Worm (Caenorhabditis elegans) whole organism, early embryonic: Measurements from ENCODE around the gene nth-1.
A peak's percentile ranks its signal among the peaks of the same experiment; 100 is the strongest.

Source experiments
- B0310.2 ChIP-seq: sonication (generic microtip); optimal IDR thresholded peaks from 2 replicates; lab custom pipeline; 2016; ENCODE audit warnings: mild to moderate bottlenecking, missing genetic modification characterization, missing compliant biosample characterization
- F13C5.2 ChIP-seq: sonication (generic microtip); optimal IDR thresholded peaks from 2 replicates; lab custom pipeline; 2017; ENCODE audit warnings: mild to moderate bottlenecking, missing genetic modification characterization, inconsistent platforms, missing compliant biosample characterization
- aly-1 ChIP-seq: sonication (generic microtip); optimal IDR thresholded peaks from 2 replicates; lab custom pipeline; 2016; ENCODE audit warnings: missing genetic modification characterization, missing compliant biosample characterization
- ama-1 ChIP-seq: fragments of 150-350 bp; optimal IDR thresholded peaks from 2 replicates; lab custom pipeline; 2014
- ceh-13 ChIP-seq: fragments of 200-800 bp; sonication (Bioruptor generic); optimal IDR thresholded peaks from 2 replicates; lab custom pipeline; 2018; ENCODE audit warnings: mild to moderate bottlenecking, missing genetic modification characterization, missing compliant biosample characterization
- ceh-36 ChIP-seq: sonication (generic microtip); optimal IDR thresholded peaks from 2 replicates; lab custom pipeline; 2016; ENCODE audit warnings: missing genetic modification characterization, inconsistent platforms, missing compliant biosample characterization
- ets-7 ChIP-seq: sonication (generic microtip); optimal IDR thresholded peaks from 2 replicates; lab custom pipeline; 2016; ENCODE audit warnings: missing genotype, missing genetic modification characterization, missing compliant biosample characterization
- flt-1 ChIP-seq: fragments of 200-800 bp; sonication (Bioruptor generic); IDR thresholded peaks from 2 replicates; pipeline ENCODE4 v1.3.6; 2022; ENCODE audit warnings: missing genetic modification characterization, missing compliant biosample characterization
- hmbx-1 ChIP-seq: sonication (generic microtip); optimal IDR thresholded peaks from 2 replicates; lab custom pipeline; 2016; ENCODE audit warnings: mild to moderate bottlenecking, missing genetic modification characterization, missing compliant biosample characterization
- hmg-4 ChIP-seq: fragments of 200-800 bp; sonication (Bioruptor generic); optimal IDR thresholded peaks from 2 replicates; lab custom pipeline; 2018; ENCODE audit warnings: mild to moderate bottlenecking, missing genetic modification characterization, missing compliant biosample characterization
- hnd-1 ChIP-seq: sonication (generic microtip); optimal IDR thresholded peaks from 2 replicates; lab custom pipeline; 2016; ENCODE audit warnings: missing genetic modification characterization, missing compliant biosample characterization
- pes-1 ChIP-seq: fragments of 200-800 bp; sonication (Bioruptor generic); IDR thresholded peaks from 2 replicates; pipeline ENCODE4 v1.3.6; 2022; ENCODE audit warnings: missing genetic modification reagents, missing genetic modification characterization, missing compliant biosample characterization
- scrt-1 ChIP-seq: fragments of 200-800 bp; sonication (Bioruptor generic); IDR thresholded peaks from 2 replicates; pipeline ENCODE4 v1.3.6; 2022; ENCODE audit warnings: missing genetic modification characterization, missing compliant biosample characterization
- sea-1 ChIP-seq: fragments of 200-800 bp; sonication (Bioruptor generic); conservative IDR thresholded peaks from 2 replicates; pipeline ENCODE4 v1.3.6; 2022; ENCODE audit warnings: missing genetic modification characterization, missing compliant biosample characterization
- tbx-11 ChIP-seq: fragments of 200-800 bp; sonication (Bioruptor generic); IDR thresholded peaks from 2 replicates; pipeline ENCODE4 v1.3.6; 2022; ENCODE audit warnings: missing genetic modification characterization, missing compliant biosample characterization
- tbx-37 ChIP-seq: fragments of 200-800 bp; sonication (Bioruptor generic); conservative IDR thresholded peaks from 2 replicates; pipeline ENCODE4 v1.3.6; 2022; ENCODE audit warnings: missing genetic modification reagents, missing genetic modification characterization, missing compliant biosample characterization
- tra-4 ChIP-seq: sonication (generic microtip); optimal IDR thresholded peaks from 2 replicates; lab custom pipeline; 2017; ENCODE audit warnings: missing genetic modification characterization, missing compliant biosample characterization

Gene nth-1

ce11 chrIII:4287379-4287778 lies 6.7 kb downstream of the nth-1 start, which contains the start of gene R10E4.3:
Gene R10E4.3, minus strand, starts transcription at chrIII:4287479.
- TF ChIP-seq ets-7 (tag; lab: Kevin White, UChicago): no peak
- no peak for TF ChIP-seq tbx-37 (GFP tag; lab: Robert Waterston, UW)
- TF ChIP-seq hmg-4: no peak
- no peak for TF ChIP-seq flt-1 (GFP tag; lab: Robert Waterston, UW)
- TF ChIP-seq tra-4 (tag; lab: Kevin White, UChicago): no peak
- TF ChIP-seq tbx-11 (GFP tag; lab: Robert Waterston, UW): no peak
- TF ChIP-seq sea-1: no peak
- TF ChIP-seq B0310.2 (tag; lab: Kevin White, UChicago): no peak

- TF ChIP-seq aly-1: no peak
- TF ChIP-seq tbx-37 (GFP tag; lab: Robert Waterston, UW): no peak
- no peak for TF ChIP-seq sea-1
- TF ChIP-seq B0310.2 (tag; lab: Kevin White, UChicago): no peak
- TF ChIP-seq ama-1 (lab: Kevin White, UChicago): no peak
- no peak for TF ChIP-seq flt-1 (GFP tag; lab: Robert Waterston, UW)
- no peak for TF ChIP-seq hmbx-1 (tag; lab: Kevin White, UChicago)
- TF ChIP-seq tbx-11 (GFP tag; lab: Robert Waterston, UW): no peak
- TF ChIP-seq hnd-1: no peak
- TF ChIP-seq ets-7 (tag; lab: Kevin White, UChicago): no peak
- no peak for TF ChIP-seq scrt-1 (GFP tag; lab: Robert Waterston, UW)
- TF ChIP-seq pes-1 (GFP tag; lab: Robert Waterston, UW): no peak
- no peak for TF ChIP-seq ceh-36 (tag; lab: Kevin White, UChicago)
- no peak for TF ChIP-seq ceh-13
- TF ChIP-seq tra-4 (tag; lab: Kevin White, UChicago): no peak
- no peak for TF ChIP-seq hmg-4
- no peak for TF ChIP-seq F13C5.2 (tag; lab: Kevin White, UChicago)
These were observed 9.3 kb downstream of the nth-1 start for ce11 chrIII:4284732-4285165.

ce11 chrIII:4283175-4283574 lies 10.9 kb downstream of the nth-1 start:
- no peak for TF ChIP-seq F13C5.2 (tag; lab: Kevin White, UChicago)
- no peak for TF ChIP-seq tbx-11 (GFP tag; lab: Robert Waterston, UW)
- TF ChIP-seq pes-1 (GFP tag; lab: Robert Waterston, UW): no peak
- TF ChIP-seq scrt-1 (GFP tag; lab: Robert Waterston, UW): no peak
- TF ChIP-seq tra-4 (tag; lab: Kevin White, UChicago): no peak
- TF ChIP-seq ama-1 (lab: Kevin White, UChicago): no peak
- TF ChIP-seq aly-1: no peak
- TF ChIP-seq hmg-4: no peak
- no peak for TF ChIP-seq hmbx-1 (tag; lab: Kevin White, UChicago)
- TF ChIP-seq ceh-36 (tag; lab: Kevin White, UChicago): no peak
- TF ChIP-seq sea-1: no peak
- TF ChIP-seq ceh-13: no peak
- no peak for TF ChIP-seq hnd-1
- no peak for TF ChIP-seq B0310.2 (tag; lab: Kevin White, UChicago)
- no peak for TF ChIP-seq ets-7 (tag; lab: Kevin White, UChicago)
- TF ChIP-seq flt-1 (GFP tag; lab: Robert Waterston, UW): no peak
- TF ChIP-seq tbx-37 (GFP tag; lab: Robert Waterston, UW): no peak

- TF ChIP-seq ama-1 (lab: Kevin White, UChicago) (no peak), flt-1 (GFP tag; lab: Robert Waterston, UW) (0 out of 2 replicates have a peak, but pooled peaks have one; percentile 27), ets-7 (tag; lab: Kevin White, UChicago) (peak; percentile 47), hnd-1 (no peak), tbx-37 (GFP tag; lab: Robert Waterston, UW) (no peak), pes-1 (GFP tag; lab: Robert Waterston, UW) (no peak; the same call in 1 of the 2 replicates), B0310.2 (tag; lab: Kevin White, UChicago) (no peak), hmg-4 (peak; percentile 89), scrt-1 (GFP tag; lab: Robert Waterston, UW) (no peak), ceh-13 (peak; percentile 18), tbx-11 (GFP tag; lab: Robert Waterston, UW) (no peak; the same call in none of the 2 replicates), aly-1 (peak; percentile 59), tra-4 (tag; lab: Kevin White, UChicago) (no peak), hmbx-1 (tag; lab: Kevin White, UChicago) (no peak), ceh-36 (tag; lab: Kevin White, UChicago) (no peak), F13C5.2 (tag; lab: Kevin White, UChicago) (peak; percentile 80), sea-1 (peak; percentile 32; the same call in 1 of the 2 replicates)
These were observed 12.0 kb downstream of the nth-1 start for ce11 chrIII:4281955-4282618.

ce11 chrIII:4280215-4281173 lies 13.6 kb downstream of the nth-1 start, which contains the start of gene sup-26:
Gene sup-26, minus strand, starts transcription at chrIII:4280224.
- TF ChIP-seq pes-1 (GFP tag; lab: Robert Waterston, UW) (peak; percentile 49; the same call in 1 of the 2 replicates), ceh-36 (tag; lab: Kevin White, UChicago) (no peak), ceh-13 (no peak), hmg-4 (peak; percentile 80), scrt-1 (GFP tag; lab: Robert Waterston, UW) (peak; percentile 51; the same call in 1 of the 2 replicates), ets-7 (tag; lab: Kevin White, UChicago) (peak; percentile 31), tbx-37 (GFP tag; lab: Robert Waterston, UW) (no peak), flt-1 (GFP tag; lab: Robert Waterston, UW) (no peak; the same call in 1 of the 2 replicates), hmbx-1 (tag; lab: Kevin White, UChicago) (no peak), F13C5.2 (tag; lab: Kevin White, UChicago) (peak; percentile 60), tbx-11 (GFP tag; lab: Robert Waterston, UW) (no peak), aly-1 (peak; percentile 78), ama-1 (lab: Kevin White, UChicago) (no peak), hnd-1 (no peak), B0310.2 (tag; lab: Kevin White, UChicago) (peak; percentile 41), tra-4 (tag; lab: Kevin White, UChicago) (peak; percentile 13), sea-1 (peak; percentile 83; the same call in 1 of the 2 replicates)
